Fruit fly (Drosophila melanogaster) whole organism, embryonic: ENCODE data around the gene CG4338.

Experiments used
- Bdp1 ChIP-seq: fragments of 200-800 bp; sonication (Bioruptor generic); optimal IDR thresholded peaks from 3 replicates; lab custom pipeline; 2016; ENCODE audit warnings: missing biosample characterization, missing genetic modification characterization
- CG10209 ChIP-seq: fragments of 200-800 bp; sonication (Bioruptor generic); optimal IDR thresholded peaks from 3 replicates; lab custom pipeline; 2017; ENCODE audit warnings: missing biosample characterization, mild to moderate bottlenecking, missing genetic modification characterization, missing genetic modification reagents
- CG1024 ChIP-seq: fragments of 200-800 bp; sonication (Bioruptor generic); IDR thresholded peaks from 2 replicates; pipeline ENCODE4 v1.3.6; 2022; ENCODE audit warnings: missing biosample characterization, missing genetic modification characterization
- CG10543 ChIP-seq: fragments of 200-800 bp; sonication (Bioruptor generic); optimal IDR thresholded peaks from 3 replicates; lab custom pipeline; 2017; ENCODE audit warnings: missing biosample characterization, mild to moderate bottlenecking, missing genetic modification characterization, moderate library complexity
- CG11093 ChIP-seq: fragments of 200-800 bp; sonication (Bioruptor generic); IDR thresholded peaks from 3 replicates; pipeline ENCODE4 v1.3.6; 2022; ENCODE audit warnings: missing biosample characterization, missing genetic modification characterization
- CG12299 ChIP-seq: fragments of 200-800 bp; sonication (Bioruptor generic); optimal IDR thresholded peaks from 2 replicates; lab custom pipeline; 2018; ENCODE audit warnings: missing biosample characterization, mild to moderate bottlenecking, missing genetic modification characterization
- CG12659 ChIP-seq: fragments of 200-800 bp; sonication (Bioruptor generic); optimal IDR thresholded peaks from 3 replicates; lab custom pipeline; 2017; ENCODE audit warnings: mild to moderate bottlenecking, missing biosample characterization, missing genetic modification reagents, missing genetic modification characterization
- CG13775 ChIP-seq: fragments of 200-800 bp; sonication (Bioruptor generic); optimal IDR thresholded peaks from 3 replicates; lab custom pipeline; 2017; ENCODE audit warnings: missing biosample characterization, mild to moderate bottlenecking, missing genetic modification characterization
- CG15514 ChIP-seq: fragments of 200-800 bp; sonication (Bioruptor generic); optimal IDR thresholded peaks from 3 replicates; lab custom pipeline; 2017; ENCODE audit warnings: missing biosample characterization, missing genetic modification characterization, mild to moderate bottlenecking, moderate library complexity, missing genetic modification reagents
- CG15696 ChIP-seq: fragments of 200-800 bp; sonication (Bioruptor generic); optimal IDR thresholded peaks from 2 replicates; lab custom pipeline; 2019; ENCODE audit warnings: missing biosample characterization, mild to moderate bottlenecking, missing genetic modification characterization, moderate library complexity
- CG31224 ChIP-seq: fragments of 200-800 bp; sonication (Bioruptor generic); IDR thresholded peaks from 2 replicates; pipeline ENCODE4 v1.3.6; 2022; ENCODE audit warnings: missing biosample characterization, missing genetic modification characterization
- CG3407 ChIP-seq: fragments of 200-800 bp; sonication (Bioruptor generic); optimal IDR thresholded peaks from 2 replicates; lab custom pipeline; 2018; ENCODE audit warnings: missing biosample characterization, mild to moderate bottlenecking, missing genetic modification characterization
- CG4404 ChIP-seq: fragments of 200-800 bp; sonication (Bioruptor generic); IDR thresholded peaks from 2 replicates; pipeline ENCODE4 v1.3.6; 2022; ENCODE audit warnings: missing biosample characterization, missing genetic modification characterization
- CG9876 ChIP-seq: fragments of 200-800 bp; sonication (Bioruptor generic); optimal IDR thresholded peaks from 2 replicates; lab custom pipeline; 2016; ENCODE audit warnings: missing biosample characterization, missing genetic modification characterization
- Dref ChIP-seq: fragments of 200-800 bp; sonication (Bioruptor generic); IDR thresholded peaks from 2 replicates; pipeline ENCODE4 v1.3.6; 2022; ENCODE audit warnings: missing biosample characterization, missing genetic modification characterization
- HLH4C ChIP-seq: fragments of 200-800 bp; sonication (Bioruptor generic); IDR thresholded peaks from 3 replicates; pipeline ENCODE4 v1.3.6; 2022; ENCODE audit warnings: missing biosample characterization, missing genetic modification characterization; ENCODE audit not compliant: partially characterized antibody
- HLHmδ ChIP-seq: fragments of 200-800 bp; sonication (Bioruptor generic); optimal IDR thresholded peaks from 2 replicates; lab custom pipeline; 2018; ENCODE audit warnings: missing biosample characterization, mild to moderate bottlenecking, missing genetic modification characterization, moderate library complexity
- MTF-1 ChIP-seq: fragments of 200-800 bp; sonication (Bioruptor generic); optimal IDR thresholded peaks from 2 replicates; lab custom pipeline; 2018; ENCODE audit warnings: missing biosample characterization, mild to moderate bottlenecking, missing genetic modification characterization, borderline replicate concordance
- Med ChIP-seq: fragments of 200-800 bp; sonication (Bioruptor generic); peaks from one replicate; lab custom pipeline; 2016; ENCODE audit warnings: missing biosample characterization, missing genetic modification characterization, mild to moderate bottlenecking, inconsistent platforms, moderate library complexity
- Opbp ChIP-seq: fragments of 200-800 bp; sonication (Bioruptor generic); IDR thresholded peaks from 3 replicates; pipeline ENCODE4 v1.3.6; 2022; ENCODE audit warnings: missing biosample characterization, missing genetic modification characterization; ENCODE audit not compliant: partially characterized antibody
- Spps ChIP-seq: fragments of 200-800 bp; sonication (Bioruptor generic); optimal IDR thresholded peaks from 2 replicates; lab custom pipeline; 2018; ENCODE audit warnings: missing biosample characterization, mild to moderate bottlenecking, missing genetic modification characterization
- Ssrp ChIP-seq: fragments of 200-800 bp; sonication (Bioruptor generic); optimal IDR thresholded peaks from 2 replicates; lab custom pipeline; 2018; ENCODE audit warnings: missing biosample characterization, mild to moderate bottlenecking, missing genetic modification characterization, moderate library complexity
- ac ChIP-seq: fragments of 200-800 bp; sonication (Bioruptor generic); optimal IDR thresholded peaks from 3 replicates; lab custom pipeline; 2017; ENCODE audit warnings: missing biosample characterization, mild to moderate bottlenecking, missing genetic modification characterization
- bab2 ChIP-seq: fragments of 200-800 bp; sonication (Bioruptor generic); optimal IDR thresholded peaks from 2 replicates; lab custom pipeline; 2016; ENCODE audit warnings: missing biosample characterization, missing genetic modification characterization
- cad ChIP-seq: fragments of >200 bp; optimal IDR thresholded peaks from 2 replicates; lab custom pipeline; 2017; ENCODE audit warnings: missing biosample characterization, missing genetic modification characterization
- cato ChIP-seq: fragments of 200-800 bp; sonication (Bioruptor generic); optimal IDR thresholded peaks from 2 replicates; lab custom pipeline; 2016; ENCODE audit warnings: missing biosample characterization, missing genetic modification characterization, borderline replicate concordance
- cwo ChIP-seq: fragments of 200-800 bp; sonication (Bioruptor generic); optimal IDR thresholded peaks from 3 replicates; lab custom pipeline; 2017; ENCODE audit warnings: missing biosample characterization, missing genetic modification characterization, mild to moderate bottlenecking, moderate library complexity, missing genetic modification reagents
- danr ChIP-seq: fragments of 200-800 bp; sonication (Bioruptor generic); IDR thresholded peaks from 2 replicates; pipeline ENCODE4 v1.3.6; 2022; ENCODE audit warnings: missing biosample characterization, missing genetic modification characterization
- eve ChIP-seq, 2 experiments: fragments of >200 bp; optimal IDR thresholded peaks; 2 replicates each; lab custom pipeline; 2017; ENCODE audit warnings: missing biosample characterization in 2 of 2, missing genetic modification characterization in 2 of 2
- fru ChIP-seq: fragments of >200 bp; optimal IDR thresholded peaks from 2 replicates; lab custom pipeline; 2017
- gro ChIP-seq: fragments of 200-800 bp; sonication (Bioruptor generic); optimal IDR thresholded peaks from 2 replicates; lab custom pipeline; 2016; ENCODE audit warnings: missing biosample characterization, missing genetic modification characterization
- gsb ChIP-seq: fragments of 200-800 bp; sonication (Bioruptor generic); IDR thresholded peaks from 2 replicates; pipeline ENCODE4 v1.3.6; 2022; ENCODE audit warnings: missing biosample characterization, missing genetic modification characterization
- her ChIP-seq: fragments of 200-800 bp; sonication (Bioruptor generic); optimal IDR thresholded peaks from 2 replicates; lab custom pipeline; 2016; ENCODE audit warnings: missing biosample characterization, missing genetic modification characterization
- lilli ChIP-seq: fragments of 200-800 bp; sonication (Bioruptor generic); optimal IDR thresholded peaks from 3 replicates; lab custom pipeline; 2016; ENCODE audit warnings: missing biosample characterization, missing genetic modification characterization
- lov ChIP-seq, 2 experiments: fragments of 200-800 bp in 1 of 2; fragments of >200 bp in 1 of 2; sonication (Bioruptor generic) in 1 of 2; IDR thresholded peaks in 1 of 2; optimal IDR thresholded peaks in 1 of 2; 2 replicates in 1 of 2; 3 replicates in 1 of 2; pipeline versions ENCODE4 v1.3.6 to Lab custom; 2017 to 2022; ENCODE audit warnings: missing biosample characterization in 1 of 2, missing genetic modification characterization in 1 of 2
- luna ChIP-seq: fragments of 200-800 bp; sonication (Bioruptor generic); optimal IDR thresholded peaks from 2 replicates; lab custom pipeline; 2016; ENCODE audit warnings: missing biosample characterization, missing genetic modification characterization
- mld ChIP-seq: fragments of 200-800 bp; sonication (Bioruptor generic); IDR thresholded peaks from 3 replicates; pipeline ENCODE4 v1.3.6; 2022; ENCODE audit warnings: missing biosample characterization, missing genetic modification characterization; ENCODE audit not compliant: partially characterized antibody
- nom ChIP-seq: fragments of 200-800 bp; sonication (Bioruptor generic); optimal IDR thresholded peaks from 2 replicates; lab custom pipeline; 2017; ENCODE audit warnings: missing biosample characterization, missing genetic modification characterization, mild to moderate bottlenecking, moderate library complexity, missing genetic modification reagents
- pan ChIP-seq, 4 experiments: fragments of >200 bp in 3 of 4; fragments of 200-800 bp in 1 of 4; sonication (Bioruptor generic) in 1 of 4; optimal IDR thresholded peaks in 3 of 4; IDR thresholded peaks in 1 of 4; 2 replicates each; pipeline versions ENCODE4 v1.3.6 to Lab custom; 2017 to 2022; ENCODE audit warnings: missing biosample characterization in 2 of 4, missing genetic modification characterization in 2 of 4, mixed read lengths in 1 of 4
- pfk ChIP-seq: fragments of 200-800 bp; sonication (Bioruptor generic); optimal IDR thresholded peaks from 2 replicates; lab custom pipeline; 2018; ENCODE audit warnings: missing biosample characterization, mild to moderate bottlenecking, missing genetic modification characterization, moderate library complexity
- schlank ChIP-seq: fragments of 200-800 bp; sonication (Bioruptor generic); optimal IDR thresholded peaks from 2 replicates; lab custom pipeline; 2018; ENCODE audit warnings: missing biosample characterization, mild to moderate bottlenecking, missing genetic modification characterization
- sim ChIP-seq: fragments of 200-800 bp; sonication (Bioruptor generic); IDR thresholded peaks from 2 replicates; pipeline ENCODE4 v1.3.6; 2022; ENCODE audit warnings: missing biosample characterization, missing genetic modification characterization
- sima ChIP-seq: fragments of 200-800 bp; sonication (Bioruptor generic); optimal IDR thresholded peaks from 2 replicates; lab custom pipeline; 2016; ENCODE audit warnings: missing biosample characterization, missing genetic modification characterization
- slp2 ChIP-seq: fragments of 200-800 bp; sonication (Bioruptor generic); optimal IDR thresholded peaks from 2 replicates; lab custom pipeline; 2016; ENCODE audit warnings: missing biosample characterization, missing genetic modification characterization
- vfl ChIP-seq: fragments of 200-800 bp; sonication (Bioruptor generic); optimal IDR thresholded peaks from 2 replicates; lab custom pipeline; 2016; ENCODE audit warnings: missing biosample characterization, missing genetic modification characterization
- vnd ChIP-seq: fragments of 200-800 bp; sonication (Bioruptor generic); IDR thresholded peaks from 3 replicates; pipeline ENCODE4 v1.3.6; 2022; ENCODE audit warnings: missing biosample characterization, missing genetic modification characterization; ENCODE audit not compliant: partially characterized antibody
- wor ChIP-seq: fragments of 200-800 bp; sonication (Bioruptor generic); IDR thresholded peaks from 2 replicates; pipeline ENCODE4 v1.3.6; 2022; ENCODE audit warnings: missing biosample characterization, missing genetic modification characterization

CG4338 gene

DNA sequence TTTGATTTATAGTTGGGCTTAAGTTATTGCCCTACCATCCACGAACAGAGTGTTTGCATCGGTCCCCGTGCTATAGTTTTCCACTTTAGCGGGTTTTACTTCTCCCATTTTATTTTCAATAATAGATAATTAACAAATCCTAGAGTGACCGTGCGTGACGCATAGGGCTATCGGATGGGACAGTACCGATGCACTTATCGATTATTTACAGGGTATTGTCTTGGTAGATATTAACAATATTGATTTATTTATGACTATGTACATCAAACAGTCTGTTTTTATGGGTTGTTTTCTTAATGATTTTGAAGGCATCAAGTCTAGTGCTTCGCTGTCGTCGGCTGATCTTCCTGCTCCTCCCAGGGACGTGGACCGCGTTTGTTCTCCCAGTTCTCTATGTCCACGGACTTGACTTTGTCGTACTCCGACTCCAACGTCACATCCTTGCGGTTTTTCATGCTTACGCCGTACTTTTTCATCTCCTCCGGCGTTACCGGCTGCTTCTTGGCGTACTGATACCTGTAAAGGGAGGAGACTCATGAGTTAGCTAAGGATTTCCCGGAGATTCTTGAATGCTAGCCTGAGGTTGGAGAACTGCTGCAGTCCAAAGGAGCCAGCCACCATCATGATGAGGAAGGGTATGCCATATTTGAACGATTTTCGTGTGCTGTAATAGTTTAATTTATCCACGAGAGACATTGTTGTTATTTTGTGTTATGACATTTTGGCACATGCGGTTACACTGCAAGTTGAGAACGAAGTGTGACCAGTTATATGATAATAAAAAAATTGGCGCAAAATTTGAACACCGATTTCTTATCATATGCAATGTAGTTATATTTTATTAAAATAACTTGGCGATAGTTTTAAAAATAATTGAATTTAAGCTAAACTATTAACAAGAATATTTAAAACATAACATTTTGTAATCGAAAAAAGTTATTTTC lies 2.9 kb downstream of the CG4338 start, which contains the start of the genes MRG15 and Tm1 (continued):
- TF ChIP-seq ac, result no peak
- TF ChIP-seq wor (GFP tag; lab: Robert Waterston, UW), result no peak
- no peak for TF ChIP-seq Ssrp (tag; lab: Kevin White, UChicago)
- TF ChIP-seq danr, result no peak
- peak; percentile 68 for TF ChIP-seq HLH4C (GFP tag; lab: Robert Waterston, UW)
- TF ChIP-seq cwo, result no peak
- TF ChIP-seq CG9876 (GFP tag; lab: Kevin White, UChicago), result no peak
- TF ChIP-seq lilli (GFP tag; lab: Kevin White, UChicago), result peak; percentile 32
- peak; percentile 43; the same call in 1 of the 3 replicates for TF ChIP-seq mld (GFP tag; lab: Robert Waterston, UW)
- TF ChIP-seq CG12299, result no peak
- no peak for TF ChIP-seq gsb (GFP tag; lab: Robert Waterston, UW)
- no peak for TF ChIP-seq fru (lab: Kevin White, UChicago)
- TF ChIP-seq MTF-1 (GFP tag; lab: Kevin White, UChicago), result no peak
- no peak for TF ChIP-seq cato (GFP tag; lab: Kevin White, UChicago)
- no peak for TF ChIP-seq lov (optimal IDR thresholded peaks at IDR 0.05; lab: Kevin White, UChicago)
- no peak for TF ChIP-seq lov (GFP tag; IDR thresholded peaks at IDR 0.05; lab: Robert Waterston, UW)
- no peak for TF ChIP-seq CG10543 (GFP tag; lab: Kevin White, UChicago)
- TF ChIP-seq Opbp (GFP tag; lab: Robert Waterston, UW), result peak; percentile 72; the same call in 2 of the 3 replicates
- no peak for TF ChIP-seq sim (GFP tag; lab: Robert Waterston, UW)
- TF ChIP-seq schlank (tag; lab: Kevin White, UChicago), result no peak
- TF ChIP-seq Dref (GFP tag; lab: Robert Waterston, UW), result peak; percentile 77
- TF ChIP-seq Bdp1 (GFP tag; lab: Kevin White, UChicago), result no peak
- no peak for TF ChIP-seq sima (GFP tag; lab: Kevin White, UChicago)
- no peak for TF ChIP-seq nom (GFP tag; lab: Kevin White, UChicago)
- no peak for TF ChIP-seq vfl (GFP tag; lab: Kevin White, UChicago)
- peak; percentile 23 for TF ChIP-seq CG13775
- TF ChIP-seq Med, result peak; percentile 35
- peak; percentile 14 for TF ChIP-seq slp2 (GFP tag; lab: Kevin White, UChicago)
- TF ChIP-seq her (GFP tag; lab: Kevin White, UChicago), result no peak
- no peak for TF ChIP-seq CG10209
- TF ChIP-seq CG31224 (GFP tag; lab: Robert Waterston, UW), result no peak
- no peak for TF ChIP-seq eve (GFP tag; optimal IDR thresholded peaks at IDR 0.05; lab: Kevin White, UChicago)
- no peak for TF ChIP-seq pfk
- peak; percentile 17 for TF ChIP-seq CG12659 (GFP tag; lab: Kevin White, UChicago)
- TF ChIP-seq gro (GFP tag; lab: Kevin White, UChicago), result no peak
- TF ChIP-seq cad, result peak; percentile 55
- TF ChIP-seq CG3407 (GFP tag; lab: Kevin White, UChicago), result no peak
- no peak for TF ChIP-seq Spps (tag; lab: Kevin White, UChicago)
- TF ChIP-seq CG15514 (GFP tag; lab: Kevin White, UChicago), result peak; percentile 38
- TF ChIP-seq luna, result no peak
- TF ChIP-seq pan (optimal IDR thresholded peaks at IDR 0.05; lab: Kevin White, UChicago), result no peak
- TF ChIP-seq pan (GFP tag; optimal IDR thresholded peaks at IDR 0.05 in 1 of 2, IDR thresholded peaks at IDR 0.05 in 1 of 2), result no peak
- no peak for TF ChIP-seq CG15696 (tag; lab: Kevin White, UChicago)
- TF ChIP-seq CG4404 (GFP tag; lab: Robert Waterston, UW), result no peak
- TF ChIP-seq vnd (GFP tag; lab: Robert Waterston, UW), result peak; percentile 57; the same call in 1 of the 3 replicates
- TF ChIP-seq bab2 (GFP tag; lab: Kevin White, UChicago), result no peak
- TF ChIP-seq CG1024, result no peak
- no peak for TF ChIP-seq HLHmδ (GFP tag; lab: Kevin White, UChicago)
- TF ChIP-seq CG11093, result no peak
